Worm (Caenorhabditis elegans): ENCODE data around the gene F09E10.6.

ce11 chrX:1523272-1523671, 25.8 kb upstream of the F09E10.6 start:
- TF ChIP-seq ama-1 (optimal IDR thresholded peaks at IDR 0.05): no peak
- TF ChIP-seq hlh-15 (tag; optimal IDR thresholded peaks at IDR 0.05): no peak
- TF ChIP-seq ztf-16 (tag; optimal IDR thresholded peaks at IDR 0.05): no peak
- TF ChIP-seq sox-4 (tag; optimal IDR thresholded peaks at IDR 0.05): no peak
- TF ChIP-seq gmeb-2 (tag; optimal IDR thresholded peaks at IDR 0.05): no peak
- no peak for TF ChIP-seq hlh-8 (tag; optimal IDR thresholded peaks at IDR 0.05)
- TF ChIP-seq pqm-1 (tag; optimal IDR thresholded peaks at IDR 0.05): no peak
- TF ChIP-seq elt-2 (tag; optimal IDR thresholded peaks at IDR 0.05): no peak
- TF ChIP-seq nhr-11 (tag; optimal IDR thresholded peaks at IDR 0.05): no peak
- TF ChIP-seq T23F11.4 (GFP tag; optimal IDR thresholded peaks at IDR 0.05): no peak
- TF ChIP-seq ceh-2 (tag; optimal IDR thresholded peaks at IDR 0.05): no peak
- no peak for TF ChIP-seq lin-11 (tag; optimal IDR thresholded peaks at IDR 0.05)
- TF ChIP-seq pha-4 (tag; optimal IDR thresholded peaks at IDR 0.05): no peak
- TF ChIP-seq elt-4 (tag; optimal IDR thresholded peaks at IDR 0.05): no peak
